Worm (Caenorhabditis elegans): ENCODE measurements around the gene AC7.3.

DNA sequence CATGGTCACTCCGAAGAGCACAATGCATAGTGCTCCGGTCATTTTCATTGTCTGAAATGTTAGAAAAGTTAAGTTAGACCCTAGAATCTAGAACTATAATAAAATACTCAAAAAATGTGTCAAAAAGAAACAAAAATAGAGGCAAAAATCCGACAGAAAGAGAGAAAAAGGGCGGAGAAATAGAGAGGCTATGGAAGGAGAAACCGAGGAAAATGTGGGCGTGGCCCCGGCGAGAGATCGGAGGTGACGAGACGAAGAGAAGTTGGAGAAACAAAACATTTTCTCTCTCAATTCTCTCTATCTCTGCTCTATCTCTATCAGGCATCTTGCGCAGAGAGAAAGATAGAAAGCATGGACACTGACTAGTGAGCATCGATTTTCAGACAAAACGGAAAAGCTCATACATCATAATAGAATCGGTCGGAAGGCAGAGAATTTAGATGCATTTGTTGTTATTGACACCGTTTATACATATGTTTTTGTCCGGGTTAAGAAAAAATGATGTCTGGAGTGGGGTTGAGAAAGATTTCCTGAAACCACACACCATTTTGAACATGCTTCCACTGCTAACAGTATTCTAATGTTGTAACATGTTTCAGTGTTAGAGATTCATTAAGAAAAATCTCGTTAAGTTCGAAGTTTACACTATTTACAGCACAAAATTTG lies 8.3 kb upstream of the AC7.3 start, which contains the start of gene C02B10.3:
- TF ChIP-seq ama-1 (optimal IDR thresholded peaks at IDR 0.05): no peak
- no peak for TF ChIP-seq tra-4 (tag; optimal IDR thresholded peaks at IDR 0.05)
- TF ChIP-seq hmbx-1 (tag; optimal IDR thresholded peaks at IDR 0.05): no peak
- no peak for TF ChIP-seq pes-1 (GFP tag; IDR thresholded peaks at IDR 0.05)
- TF ChIP-seq aly-1 (tag; optimal IDR thresholded peaks at IDR 0.05): no peak
- TF ChIP-seq F13C5.2 (tag; optimal IDR thresholded peaks at IDR 0.05): no peak
- no peak for TF ChIP-seq tbx-37 (GFP tag; conservative IDR thresholded peaks at IDR 0.05)
- TF ChIP-seq tbx-11 (GFP tag; IDR thresholded peaks at IDR 0.05): no peak
- no peak for TF ChIP-seq flt-1 (GFP tag; IDR thresholded peaks at IDR 0.05)
- no peak for TF ChIP-seq ceh-36 (tag; optimal IDR thresholded peaks at IDR 0.05)
- no peak for TF ChIP-seq sea-1 (GFP tag; conservative IDR thresholded peaks at IDR 0.05)
- no peak for TF ChIP-seq scrt-1 (GFP tag; IDR thresholded peaks at IDR 0.05)
